Worm (Caenorhabditis elegans): ENCODE data around the gene srh-145.

DNA sequence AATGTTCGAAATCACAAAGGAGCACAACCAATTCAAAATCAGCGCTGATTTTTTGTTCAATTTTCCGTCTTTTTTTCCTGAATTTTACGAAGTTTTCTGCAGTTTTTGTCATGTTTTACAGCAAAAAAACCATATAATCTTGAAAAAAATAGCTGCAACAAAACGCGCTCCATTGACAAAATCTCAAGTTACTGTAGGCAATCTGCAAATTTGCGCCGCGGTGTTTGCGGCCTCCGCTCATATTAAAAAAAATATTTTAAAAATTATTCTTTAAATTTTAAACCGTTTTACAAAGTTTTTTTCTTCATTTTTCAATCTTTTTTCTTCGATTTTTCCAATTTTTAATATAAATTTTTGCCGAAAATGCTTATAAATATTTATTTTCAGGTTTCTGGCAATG lies 5.1 kb upstream of the srh-145 start:
- TF ChIP-seq fos-1 (tag; optimal IDR thresholded peaks at IDR 0.05) (no peak), nhr-237 (tag; optimal IDR thresholded peaks at IDR 0.05) (no peak), nhr-23 (tag; optimal IDR thresholded peaks at IDR 0.05) (no peak)

Measured in whole organism, L2 larva.